Worm (Caenorhabditis elegans): ENCODE results near the gene Y41C4A.9.

Y41C4A.9 gene

DNA sequence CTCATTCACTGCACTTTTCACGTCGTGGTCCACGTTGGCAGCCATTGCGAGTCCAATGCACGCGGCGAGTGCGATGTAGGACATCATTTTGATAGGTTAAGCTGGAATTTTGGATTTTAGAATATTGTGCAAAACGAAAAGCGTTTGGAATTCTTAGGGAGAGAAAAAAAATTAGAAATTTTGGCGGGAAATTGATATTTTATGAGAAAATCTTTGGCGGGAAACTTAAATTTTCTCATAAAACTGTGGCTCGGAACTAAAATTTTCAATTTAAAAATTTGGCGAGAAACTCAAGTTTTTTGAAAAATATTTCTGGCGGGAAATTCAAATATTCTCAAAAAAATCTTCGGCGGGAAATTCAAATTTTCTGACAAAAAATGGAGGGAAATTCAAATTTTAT lies 19.1 kb upstream of the Y41C4A.9 start, which contains the start of gene sup-1:
Gene sup-1 (minus strand): TSS at position 101 of the 400 bp plus-strand sequence.
- TF ChIP-seq elt-4 (tag; optimal IDR thresholded peaks at IDR 0.05) (no peak), ceh-9 (tag; optimal IDR thresholded peaks at IDR 0.05) (no peak), ztf-16 (tag; optimal IDR thresholded peaks at IDR 0.05) (no peak), ceh-18 (tag; optimal IDR thresholded peaks at IDR 0.05) (no peak), fkh-10 (GFP tag; optimal IDR thresholded peaks at IDR 0.05) (no peak), nfya-1 (tag; optimal IDR thresholded peaks at IDR 0.05) (no peak), unc-86 (tag; optimal IDR thresholded peaks at IDR 0.05) (no peak), ets-4 (tag; optimal IDR thresholded peaks at IDR 0.05) (no peak), gmeb-2 (tag; optimal IDR thresholded peaks at IDR 0.05) (no peak), odd-2 (tag; optimal IDR thresholded peaks at IDR 0.05) (no peak), sox-4 (tag; optimal IDR thresholded peaks at IDR 0.05) (no peak), ceh-31 (tag; optimal IDR thresholded peaks at IDR 0.05) (no peak), hlh-13 (GFP tag; optimal IDR thresholded peaks at IDR 0.05) (no peak), pag-3 (tag; optimal IDR thresholded peaks at IDR 0.05; ENCODE audit: borderline replicate concordance) (no peak)

DNA sequence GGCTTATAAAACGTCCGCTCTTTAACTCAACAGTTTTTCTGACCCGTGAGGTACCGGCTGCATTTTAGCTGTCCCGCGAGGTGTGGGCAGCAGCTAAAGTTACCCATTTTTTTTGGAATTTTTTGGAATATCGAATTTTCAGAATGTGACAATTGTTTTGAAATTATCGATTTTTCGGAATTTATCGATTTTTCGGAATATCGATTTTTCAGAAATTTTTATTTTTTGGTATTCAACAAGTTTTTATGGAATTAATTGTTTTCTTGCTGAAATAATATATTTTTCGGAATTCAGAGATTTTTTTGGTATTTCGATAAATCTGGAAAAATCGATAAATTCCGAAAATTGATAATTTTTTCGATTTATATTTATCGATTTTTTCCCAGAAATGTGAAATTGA lies 14.5 kb upstream of the Y41C4A.9 start:
- TF ChIP-seq ceh-18 (tag; optimal IDR thresholded peaks at IDR 0.05) (no peak), dve-1 (tag; optimal IDR thresholded peaks at IDR 0.05) (no peak), pag-3 (tag; optimal IDR thresholded peaks at IDR 0.05; ENCODE audit: borderline replicate concordance) (no peak), K09A11.1 (tag; optimal IDR thresholded peaks at IDR 0.05; ENCODE audit: insufficient read depth) (no peak), ceh-48 (tag; optimal IDR thresholded peaks at IDR 0.05) (peak; percentile 39), ceh-19 (GFP tag; optimal IDR thresholded peaks at IDR 0.05) (no peak), tbx-2 (tag; optimal IDR thresholded peaks at IDR 0.05) (no peak), pha-2 (tag; optimal IDR thresholded peaks at IDR 0.05) (no peak)

- TF ChIP-seq F13H6.1 (tag; optimal IDR thresholded peaks at IDR 0.05) = no peak
- no peak for TF ChIP-seq C38D4.7 (GFP tag; optimal IDR thresholded peaks at IDR 0.05)
- no peak for TF ChIP-seq madf-2 (tag; optimal IDR thresholded peaks at IDR 0.05)
- no peak for TF ChIP-seq gmeb-2 (tag; optimal IDR thresholded peaks at IDR 0.05)
- no peak for TF ChIP-seq sdc-2 (tag; optimal IDR thresholded peaks at IDR 0.05)
- no peak for TF ChIP-seq ttx-3 (tag; optimal IDR thresholded peaks at IDR 0.05)
- TF ChIP-seq ceh-18 (tag; optimal IDR thresholded peaks at IDR 0.05) = no peak
- no peak for TF ChIP-seq ceh-19 (GFP tag; optimal IDR thresholded peaks at IDR 0.05)
- TF ChIP-seq pha-2 (tag; optimal IDR thresholded peaks at IDR 0.05) = no peak
- no peak for TF ChIP-seq syd-9 (tag; optimal IDR thresholded peaks at IDR 0.05)
- TF ChIP-seq ceh-22 (tag; optimal IDR thresholded peaks at IDR 0.05) = no peak
- TF ChIP-seq ceh-45 (GFP tag; IDR thresholded peaks at IDR 0.05) = no peak
- no peak for TF ChIP-seq pag-3 (tag; optimal IDR thresholded peaks at IDR 0.05; ENCODE audit: borderline replicate concordance)
- TF ChIP-seq elt-4 (tag; optimal IDR thresholded peaks at IDR 0.05) = no peak
- no peak for TF ChIP-seq ceh-48 (tag; optimal IDR thresholded peaks at IDR 0.05)
- TF ChIP-seq che-1 (tag; optimal IDR thresholded peaks at IDR 0.05) = no peak
Observed at ce11 chrIII:11732056-11732455, 13.6 kb upstream of the Y41C4A.9 start, which contains the start of gene Y41C4A.21. TSS of gene Y41C4A.21 (plus strand) at chrIII:11732356.

DNA sequence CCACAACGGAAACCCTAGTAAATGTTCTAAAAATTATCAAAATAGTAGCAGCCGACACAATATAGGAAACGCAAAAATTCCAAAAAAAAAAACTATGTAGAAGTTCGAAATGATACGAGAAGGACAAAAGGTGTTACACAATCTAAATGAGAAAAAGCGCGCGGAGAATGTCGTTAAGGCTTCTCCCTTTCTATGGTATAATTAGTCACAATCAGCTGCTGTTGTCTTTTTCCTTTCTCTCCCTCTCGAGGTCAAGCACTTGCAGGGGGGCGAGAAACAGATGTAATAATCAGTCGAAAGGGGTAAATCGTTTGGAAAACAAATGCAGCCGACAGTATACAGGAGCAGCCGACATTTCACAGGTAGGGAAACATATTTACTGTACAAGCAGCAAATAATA lies 13.0 kb upstream of the Y41C4A.9 start:
- TF ChIP-seq ref-2 (tag; optimal IDR thresholded peaks at IDR 0.05) (no peak), sox-4 (tag; optimal IDR thresholded peaks at IDR 0.05) (no peak), Y22D7AL.16 (tag; optimal IDR thresholded peaks at IDR 0.05) (no peak), hlh-13 (GFP tag; optimal IDR thresholded peaks at IDR 0.05) (no peak), unc-42 (tag; optimal IDR thresholded peaks at IDR 0.05) (no peak), zip-5 (tag; optimal IDR thresholded peaks at IDR 0.05) (no peak), ceh-24 (tag; optimal IDR thresholded peaks at IDR 0.05) (no peak), elt-2 (tag; optimal IDR thresholded peaks at IDR 0.05) (no peak), unc-55 (GFP tag; optimal IDR thresholded peaks at IDR 0.05) (no peak), odd-2 (tag; optimal IDR thresholded peaks at IDR 0.05) (no peak), tbx-7 (tag; optimal IDR thresholded peaks at IDR 0.05) (no peak), gmeb-2 (tag; optimal IDR thresholded peaks at IDR 0.05) (no peak), ceh-48 (tag; optimal IDR thresholded peaks at IDR 0.05) (no peak), sdc-2 (tag; optimal IDR thresholded peaks at IDR 0.05) (no peak), fkh-6 (tag; optimal IDR thresholded peaks at IDR 0.05) (no peak), nhr-11 (tag; optimal IDR thresholded peaks at IDR 0.05) (no peak), ttx-3 (tag; optimal IDR thresholded peaks at IDR 0.05) (no peak), hlh-15 (tag; optimal IDR thresholded peaks at IDR 0.05) (no peak), ceh-34 (tag; optimal IDR thresholded peaks at IDR 0.05) (no peak), F13H6.1 (tag; optimal IDR thresholded peaks at IDR 0.05) (no peak)

Measured in whole organism, late embryonic.